Fruit fly (Drosophila melanogaster) whole organism, prepupa: ENCODE results near the gene CG17786.

Source experiments
- CG11294 ChIP-seq: fragments of 200-800 bp; sonication (Bioruptor generic); IDR thresholded peaks from 2 replicates; pipeline ENCODE4 v1.3.6; 2022; ENCODE audit warnings: missing biosample characterization, missing genetic modification characterization
- CG11762 ChIP-seq: fragments of 200-800 bp; sonication (Bioruptor generic); optimal IDR thresholded peaks from 3 replicates; lab custom pipeline; 2016; ENCODE audit warnings: missing biosample characterization, missing genetic modification characterization; ENCODE audit not compliant: insufficient read depth
- CG11902 ChIP-seq: fragments of 200-800 bp; sonication (Bioruptor generic); optimal IDR thresholded peaks from 3 replicates; lab custom pipeline; 2016; ENCODE audit warnings: missing biosample characterization, missing genetic modification characterization
- CG15336 ChIP-seq: fragments of 200-800 bp; sonication (Bioruptor generic); IDR thresholded peaks from 2 replicates; pipeline ENCODE4 v1.3.6; 2022; ENCODE audit warnings: missing biosample characterization, missing genetic modification characterization
- CG1621 ChIP-seq: fragments of 200-800 bp; sonication (Bioruptor generic); optimal IDR thresholded peaks from 3 replicates; lab custom pipeline; 2018; ENCODE audit warnings: missing biosample characterization, mild to moderate bottlenecking, missing genetic modification characterization
- CG16779 ChIP-seq: fragments of 200-800 bp; sonication (Bioruptor generic); optimal IDR thresholded peaks from 3 replicates; lab custom pipeline; 2017; ENCODE audit warnings: missing biosample characterization, mild to moderate bottlenecking, missing genetic modification characterization
- CG3032 ChIP-seq: fragments of 200-800 bp; optimal IDR thresholded peaks from 2 replicates; lab custom pipeline; 2019; ENCODE audit warnings: missing biosample characterization, mild to moderate bottlenecking, missing genetic modification characterization, moderate library complexity
- CG31627 ChIP-seq: fragments of 200-800 bp; sonication (Bioruptor generic); optimal IDR thresholded peaks from 3 replicates; lab custom pipeline; 2016; ENCODE audit warnings: missing biosample characterization, missing genetic modification characterization
- CG32006 ChIP-seq: fragments of 200-800 bp; sonication (Bioruptor generic); optimal IDR thresholded peaks from 3 replicates; lab custom pipeline; 2017; ENCODE audit warnings: missing biosample characterization, mild to moderate bottlenecking, missing genetic modification characterization
- CG3919 ChIP-seq: fragments of 200-800 bp; sonication (Bioruptor generic); optimal IDR thresholded peaks from 3 replicates; lab custom pipeline; 2016; ENCODE audit warnings: missing biosample characterization, missing genetic modification characterization
- CG6163 ChIP-seq: fragments of 200-800 bp; sonication (Bioruptor generic); IDR thresholded peaks from 3 replicates; pipeline ENCODE4 v1.3.6; 2022; ENCODE audit warnings: missing biosample characterization, missing genetic modification characterization
- CG6276 ChIP-seq: fragments of 200-800 bp; sonication (Bioruptor generic); optimal IDR thresholded peaks from 2 replicates; lab custom pipeline; 2017; ENCODE audit warnings: missing biosample characterization, mild to moderate bottlenecking, missing genetic modification characterization
- CG7368 ChIP-seq: fragments of 200-800 bp; sonication (Bioruptor generic); optimal IDR thresholded peaks from 3 replicates; lab custom pipeline; 2016; ENCODE audit warnings: missing biosample characterization, missing genetic modification characterization
- CG8119 ChIP-seq: fragments of 200-800 bp; sonication (Bioruptor generic); IDR thresholded peaks from 3 replicates; pipeline ENCODE4 v1.3.6; 2022; ENCODE audit warnings: missing biosample characterization, missing genetic modification characterization
- Eip75B ChIP-seq: fragments of 200-800 bp; sonication (Bioruptor generic); optimal IDR thresholded peaks from 3 replicates; lab custom pipeline; 2016; ENCODE audit warnings: missing biosample characterization, missing genetic modification characterization
- Eip78C ChIP-seq: fragments of 200-800 bp; sonication (Bioruptor generic); peaks from one replicate; lab custom pipeline; 2016; ENCODE audit warnings: missing biosample characterization, missing genetic modification characterization
- Eip93F ChIP-seq: fragments of 200-800 bp; sonication (Bioruptor generic); optimal IDR thresholded peaks from 2 replicates; lab custom pipeline; 2016; ENCODE audit warnings: missing biosample characterization, mild to moderate bottlenecking, missing genetic modification characterization
- Ets21C ChIP-seq: fragments of 200-800 bp; sonication (Bioruptor generic); optimal IDR thresholded peaks from 3 replicates; lab custom pipeline; 2016; ENCODE audit warnings: missing biosample characterization, missing genetic modification characterization
- Met ChIP-seq: fragments of 200-800 bp; sonication (Bioruptor generic); optimal IDR thresholded peaks from 3 replicates; lab custom pipeline; 2016; ENCODE audit warnings: missing biosample characterization, missing genetic modification characterization
- Smox ChIP-seq: fragments of 200-800 bp; sonication (Bioruptor generic); optimal IDR thresholded peaks from 3 replicates; lab custom pipeline; 2016; ENCODE audit warnings: missing biosample characterization, missing genetic modification characterization
- Sox102F ChIP-seq: fragments of 200-800 bp; sonication (Bioruptor generic); optimal IDR thresholded peaks from 2 replicates; lab custom pipeline; 2016; ENCODE audit warnings: missing biosample characterization, mild to moderate bottlenecking, missing genetic modification characterization
- Sox14 ChIP-seq: fragments of 200-800 bp; sonication (Bioruptor generic); optimal IDR thresholded peaks from 3 replicates; lab custom pipeline; 2016; ENCODE audit warnings: missing biosample characterization, missing genetic modification characterization
- achi ChIP-seq: fragments of 200-800 bp; sonication (Bioruptor generic); optimal IDR thresholded peaks from 3 replicates; lab custom pipeline; 2016; ENCODE audit warnings: missing biosample characterization, missing genetic modification characterization
- cyc ChIP-seq: fragments of 200-800 bp; sonication (Bioruptor generic); optimal IDR thresholded peaks from 3 replicates; lab custom pipeline; 2016; ENCODE audit warnings: missing biosample characterization, missing genetic modification characterization
- dsx ChIP-seq: fragments of 200-800 bp; optimal IDR thresholded peaks from 3 replicates; lab custom pipeline; 2019; ENCODE audit warnings: missing biosample characterization, mild to moderate bottlenecking, missing genetic modification characterization, moderate library complexity; ENCODE audit not compliant: poor library complexity, severe bottlenecking
- eg ChIP-seq: fragments of 200-800 bp; sonication (Bioruptor generic); IDR thresholded peaks from 3 replicates; pipeline ENCODE4 v1.3.6; 2022; ENCODE audit warnings: missing biosample characterization, missing genetic modification characterization
- esn ChIP-seq: fragments of 200-800 bp; sonication (Bioruptor generic); optimal IDR thresholded peaks from 2 replicates; lab custom pipeline; 2016; ENCODE audit warnings: missing biosample characterization, mild to moderate bottlenecking, missing genetic modification characterization, moderate library complexity
- fd59A ChIP-seq: fragments of 200-800 bp; sonication (Bioruptor generic); optimal IDR thresholded peaks from 2 replicates; lab custom pipeline; 2017; ENCODE audit warnings: missing biosample characterization, mild to moderate bottlenecking, missing genetic modification characterization, missing genetic modification reagents
- fd85E ChIP-seq: fragments of 200-800 bp; sonication (Bioruptor generic); optimal IDR thresholded peaks from 3 replicates; lab custom pipeline; 2016; ENCODE audit warnings: missing biosample characterization, missing genetic modification characterization
- lz ChIP-seq: fragments of 200-800 bp; sonication (Bioruptor generic); optimal IDR thresholded peaks from 3 replicates; lab custom pipeline; 2016; ENCODE audit warnings: missing biosample characterization, missing genetic modification characterization
- pdm3 ChIP-seq: fragments of 200-800 bp; sonication (Bioruptor generic); optimal IDR thresholded peaks from 3 replicates; lab custom pipeline; 2016; ENCODE audit warnings: missing biosample characterization, missing genetic modification characterization
- salr ChIP-seq, 2 experiments: fragments of 200-800 bp; sonication (Bioruptor generic); optimal IDR thresholded peaks; 3 replicates each; lab custom pipeline; 2016 to 2018; ENCODE audit warnings: missing biosample characterization in 2 of 2, missing genetic modification characterization in 2 of 2, mild to moderate bottlenecking in 1 of 2
- ss ChIP-seq, 2 experiments: fragments of 200-800 bp; sonication (Bioruptor generic); optimal IDR thresholded peaks; 2 replicates in 1 of 2; 3 replicates in 1 of 2; lab custom pipeline; 2017 to 2018; ENCODE audit warnings: mild to moderate bottlenecking in 2 of 2, missing biosample characterization in 2 of 2, missing genetic modification characterization in 2 of 2, moderate library complexity in 1 of 2
- svp ChIP-seq: fragments of 200-800 bp; sonication (Bioruptor generic); peaks from one replicate; lab custom pipeline; 2016; ENCODE audit warnings: missing biosample characterization, missing genetic modification characterization
- topi ChIP-seq: fragments of 200-800 bp; sonication (Bioruptor generic); optimal IDR thresholded peaks from 3 replicates; lab custom pipeline; 2016; ENCODE audit warnings: missing biosample characterization, missing genetic modification characterization

The CG17786 gene

DNA sequence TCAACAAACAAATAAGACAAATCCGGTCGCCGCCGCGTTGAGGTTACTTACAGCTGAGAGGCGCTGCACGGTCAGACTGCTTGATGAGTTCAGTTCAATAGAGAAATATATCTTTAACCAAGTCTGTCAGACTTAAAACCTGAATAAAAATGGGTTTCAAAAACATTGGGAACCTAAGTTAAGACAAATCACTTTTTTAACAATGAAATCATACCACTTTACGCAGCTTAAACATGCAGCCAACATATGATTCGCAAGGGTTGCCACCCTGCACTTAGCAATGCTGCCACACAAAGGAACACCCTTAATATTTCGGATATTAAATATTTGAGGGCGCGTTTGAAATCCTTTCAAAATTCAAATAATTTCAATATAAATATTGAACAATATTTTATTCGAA is 29.9 kb downstream of the CG17786 start, which contains the start of gene CG5515 (continued):
- peak; percentile 14; the same call in 1 of the 2 replicates for TF ChIP-seq CG11294
- TF ChIP-seq lz (GFP tag; lab: Kevin White, UChicago): peak; percentile 77
- peak; percentile 45 for TF ChIP-seq CG11902
- no peak for TF ChIP-seq CG3919 (GFP tag; lab: Kevin White, UChicago)
- no peak for TF ChIP-seq svp (GFP tag; lab: Kevin White, UChicago)
- TF ChIP-seq Ets21C (GFP tag; lab: Kevin White, UChicago): peak; percentile 67
- TF ChIP-seq CG7368 (GFP tag; lab: Kevin White, UChicago): no peak
- TF ChIP-seq Eip93F (GFP tag; lab: Kevin White, UChicago): no peak
- peak; percentile 78 for TF ChIP-seq Eip78C
- TF ChIP-seq Eip75B: no peak
- TF ChIP-seq Smox (GFP tag; lab: Kevin White, UChicago): no peak
- peak; percentile 35; the same call in 1 of the 3 replicates for TF ChIP-seq CG8119 (GFP tag; lab: Robert Waterston, UW)
- TF ChIP-seq pdm3: peak; percentile 74
- TF ChIP-seq CG6276 (GFP tag; lab: Kevin White, UChicago): no peak
- peak; percentile 80 for TF ChIP-seq CG31627 (GFP tag; lab: Kevin White, UChicago)
- TF ChIP-seq ss (GFP tag; optimal IDR thresholded peaks at IDR 0.05; lab: Kevin White, UChicago): no peak
- TF ChIP-seq fd59A (GFP tag; lab: Kevin White, UChicago): no peak
- peak; percentile 79 for TF ChIP-seq Sox14 (GFP tag; lab: Kevin White, UChicago)
- no peak for TF ChIP-seq CG16779 (tag; lab: Kevin White, UChicago)
- TF ChIP-seq salr (GFP tag; optimal IDR thresholded peaks at IDR 0.05; lab: Kevin White, UChicago): no peak
- peak; percentile 65 for TF ChIP-seq CG32006
- peak; percentile 64 for TF ChIP-seq CG6163 (GFP tag; lab: Robert Waterston, UW)
- TF ChIP-seq esn (GFP tag; lab: Kevin White, UChicago): peak; percentile 81
- TF ChIP-seq, all 60 proteins: peak for 30

- TF ChIP-seq Sox102F (GFP tag; lab: Kevin White, UChicago) (no peak), CG1621 (no peak), CG31627 (GFP tag; lab: Kevin White, UChicago) (no peak), Met (GFP tag; lab: Kevin White, UChicago) (no peak), Eip78C (peak; percentile 34), CG16779 (tag; lab: Kevin White, UChicago) (no peak)
Measured at dm6 chr3R:24186188-24186587, 32.3 kb downstream of the CG17786 start, which contains the start of gene mora. Gene mora (plus strand): TSS chr3R:24186359.

DNA sequence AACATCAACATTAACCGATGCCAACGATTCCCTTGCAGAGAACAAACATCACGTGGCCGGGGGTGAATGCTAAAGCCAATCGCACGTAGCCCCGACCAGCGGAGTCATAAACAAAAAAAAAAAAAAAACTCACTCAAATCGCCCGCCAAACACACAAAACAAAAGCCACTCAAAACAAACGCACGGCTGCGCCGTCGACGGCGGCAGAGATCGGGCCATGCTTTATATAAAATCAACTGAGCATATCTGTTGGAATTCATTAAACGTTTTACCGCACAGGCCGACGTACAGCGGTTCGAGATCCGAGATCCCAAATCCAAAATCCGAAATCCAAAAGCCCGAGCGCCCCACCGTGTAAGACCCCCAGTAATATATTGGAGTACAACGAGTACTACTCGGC is 46.1 kb downstream of the CG17786 start, which contains the start of gene CG13606:
Gene CG13606 (plus strand): TSS at position 250 of the 400 bp plus-strand sequence.
- no peak for TF ChIP-seq CG11762 (GFP tag; lab: Kevin White, UChicago)
- TF ChIP-seq CG6276 (GFP tag; lab: Kevin White, UChicago): no peak
- TF ChIP-seq CG6163 (GFP tag; lab: Robert Waterston, UW): no peak

dm6 chr3R:24169362-24169761 is 49.2 kb downstream of the CG17786 start, which contains the start of gene CG5510:
Gene CG5510 (minus strand): TSS chr3R:24169562.
- no peak for TF ChIP-seq dsx (GFP tag; lab: Kevin White, UChicago)
- peak; percentile 64 for TF ChIP-seq esn (GFP tag; lab: Kevin White, UChicago)
- TF ChIP-seq Sox14 (GFP tag; lab: Kevin White, UChicago): peak; percentile 33
- no peak for TF ChIP-seq CG7368 (GFP tag; lab: Kevin White, UChicago)
- 0 out of 2 replicates have a peak, but pooled peaks have one; percentile 23 for TF ChIP-seq CG15336
- TF ChIP-seq topi: peak; percentile 28
- TF ChIP-seq Eip78C: peak; percentile 67
- TF ChIP-seq eg (GFP tag; lab: Robert Waterston, UW): peak; percentile 48; the same call in 1 of the 3 replicates
- peak; percentile 44 for TF ChIP-seq CG3032
- TF ChIP-seq CG11294: 0 out of 2 replicates have a peak, but pooled peaks have one; percentile 23
- peak; percentile 47 for TF ChIP-seq lz (GFP tag; lab: Kevin White, UChicago)
- no peak for TF ChIP-seq fd85E (GFP tag; lab: Kevin White, UChicago)
- peak; percentile 33 for TF ChIP-seq Eip75B
- peak; percentile 45 for TF ChIP-seq cyc (GFP tag; lab: Kevin White, UChicago)
- TF ChIP-seq CG31627 (GFP tag; lab: Kevin White, UChicago): peak; percentile 48
- peak; percentile 39 for TF ChIP-seq achi (GFP tag; lab: Kevin White, UChicago)
- TF ChIP-seq CG6163 (GFP tag; lab: Robert Waterston, UW): no peak
